Fruit fly (Drosophila melanogaster): ENCODE results near the gene emei.

- TF ChIP-seq pan (optimal IDR thresholded peaks at IDR 0.05) (no peak), psq (optimal IDR thresholded peaks at IDR 0.05) (no peak), Dll (optimal IDR thresholded peaks at IDR 0.05) (no peak), usp (GFP tag; optimal IDR thresholded peaks at IDR 0.05) (no peak)
These were observed 39.1 kb upstream of the emei start, which contains the start of gene Mocs1 for dm6 chr3L:11070372-11070854.

Measured in whole organism.